Fruit fly (Drosophila melanogaster) whole organism, wandering third instar larva: ENCODE results near the gene CG32706.

Experiments used
- Dif ChIP-seq: fragments of 200-275, 200-300 bp; sonication (Bioruptor generic); optimal IDR thresholded peaks from 2 replicates; lab custom pipeline; 2018; ENCODE audit warnings: missing biosample characterization, missing genetic modification characterization; ENCODE audit not compliant: partially characterized antibody
- GATAd ChIP-seq: sonication (Bioruptor generic); optimal IDR thresholded peaks from 2 replicates; lab custom pipeline; 2016; ENCODE audit warnings: missing biosample characterization, missing genetic modification characterization
- Sp1 ChIP-seq: fragments of 200-800 bp; sonication (Bioruptor generic); optimal IDR thresholded peaks from 3 replicates; lab custom pipeline; 2019; ENCODE audit warnings: missing biosample characterization, mild to moderate bottlenecking, missing genetic modification characterization, moderate library complexity
- br ChIP-seq: fragments of 200-800 bp; sonication (Bioruptor generic); optimal IDR thresholded peaks from 2 replicates; lab custom pipeline; 2016; ENCODE audit warnings: missing biosample characterization, missing genetic modification characterization
- dsf ChIP-seq: sonication (Bioruptor generic); optimal IDR thresholded peaks from 2 replicates; lab custom pipeline; 2016; ENCODE audit warnings: missing biosample characterization, missing genetic modification characterization, borderline replicate concordance
- h ChIP-seq: fragments of 200-800 bp; sonication (Bioruptor generic); optimal IDR thresholded peaks from 3 replicates; lab custom pipeline; 2016; ENCODE audit warnings: missing biosample characterization, mild to moderate bottlenecking, missing genetic modification characterization
- pan ChIP-seq: fragments of >200 bp; optimal IDR thresholded peaks from 2 replicates; lab custom pipeline; 2017
- psq ChIP-seq: fragments of 200-800 bp; sonication (Bioruptor generic); optimal IDR thresholded peaks from 3 replicates; lab custom pipeline; 2017; ENCODE audit warnings: missing biosample characterization, mild to moderate bottlenecking, missing genetic modification characterization, moderate library complexity
- tai ChIP-seq: sonication (Bioruptor generic); optimal IDR thresholded peaks from 2 replicates; lab custom pipeline; 2016; ENCODE audit warnings: missing biosample characterization, missing genetic modification characterization

dm6 chrX:9063425-9063824, 23.5 kb upstream of the CG32706 start:
- TF ChIP-seq psq (GFP tag; lab: Kevin White, UChicago) (no peak), Sp1 (GFP tag; lab: Kevin White, UChicago) (no peak), br (GFP tag; lab: Kevin White, UChicago) (no peak), dsf (GFP tag; lab: Kevin White, UChicago) (no peak), GATAd (GFP tag; lab: Kevin White, UChicago) (no peak), h (GFP tag; lab: Kevin White, UChicago) (no peak), Dif (GFP tag; lab: Kevin White, UChicago) (no peak), tai (GFP tag; lab: Kevin White, UChicago) (no peak), pan (lab: Kevin White, UChicago) (no peak)
